Worm (Caenorhabditis elegans): ENCODE results near the gene cnc-5.

The cnc-5 gene

ce11 chrV:1447724-1448123 lies 2.5 kb downstream of the cnc-5 start, which contains the start of gene cnc-3:
cnc-3 (plus strand) TSS chrV:1448004.
- TF ChIP-seq klf-2 (GFP tag; conservative IDR thresholded peaks at IDR 0.05) (no peak), ztf-23 (GFP tag; IDR thresholded peaks at IDR 0.05) (no peak), tab-1 (GFP tag; IDR thresholded peaks at IDR 0.05) (no peak), ref-1 (GFP tag; conservative IDR thresholded peaks at IDR 0.05) (no peak), flt-1 (GFP tag; IDR thresholded peaks at IDR 0.05) (no peak), ztf-29 (GFP tag; IDR thresholded peaks at IDR 0.05) (no peak), cog-1 (tag; optimal IDR thresholded peaks at IDR 0.05) (no peak), med-1 (GFP tag; optimal IDR thresholded peaks at IDR 0.05; ENCODE audit: insufficient read depth) (no peak), T22C8.4 (GFP tag; IDR thresholded peaks at IDR 0.05) (no peak)

DNA sequence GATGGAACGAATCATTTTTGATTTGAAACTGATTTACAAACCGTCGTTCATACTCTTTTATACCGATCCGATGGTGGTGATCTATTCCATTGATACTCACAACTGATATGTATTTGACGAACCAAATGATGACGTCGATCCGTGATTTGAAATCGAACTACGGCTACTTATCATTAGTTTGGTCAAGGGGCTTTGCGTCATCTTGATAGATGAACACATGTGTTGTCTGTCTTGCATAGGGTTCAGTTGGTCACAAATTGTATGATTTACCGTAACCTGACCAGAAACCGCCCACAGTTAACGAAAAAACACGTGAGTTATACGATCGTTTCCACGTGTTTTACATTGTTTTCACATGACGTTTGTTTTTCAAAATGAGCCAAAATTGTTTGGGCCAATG lies 5.0 kb downstream of the cnc-5 start, which contains the start of gene cnc-2:
TSS of gene cnc-2 (minus strand) at position 24 of the 400 bp plus-strand sequence.
- no peak for TF ChIP-seq ztf-23 (GFP tag; IDR thresholded peaks at IDR 0.05)
- TF ChIP-seq cog-1 (tag; optimal IDR thresholded peaks at IDR 0.05), result no peak
- TF ChIP-seq med-1 (GFP tag; optimal IDR thresholded peaks at IDR 0.05; ENCODE audit: insufficient read depth), result no peak
- TF ChIP-seq tab-1 (GFP tag; IDR thresholded peaks at IDR 0.05), result no peak
- no peak for TF ChIP-seq ref-1 (GFP tag; conservative IDR thresholded peaks at IDR 0.05)

- TF ChIP-seq T22C8.4 (GFP tag; IDR thresholded peaks at IDR 0.05) (no peak), ztf-29 (GFP tag; IDR thresholded peaks at IDR 0.05) (no peak), med-1 (GFP tag; optimal IDR thresholded peaks at IDR 0.05; ENCODE audit: insufficient read depth) (no peak), flt-1 (GFP tag; IDR thresholded peaks at IDR 0.05) (no peak), ref-1 (GFP tag; conservative IDR thresholded peaks at IDR 0.05) (no peak), cog-1 (tag; optimal IDR thresholded peaks at IDR 0.05) (no peak), ztf-23 (GFP tag; IDR thresholded peaks at IDR 0.05) (no peak), klf-2 (GFP tag; conservative IDR thresholded peaks at IDR 0.05) (no peak), tab-1 (GFP tag; IDR thresholded peaks at IDR 0.05) (no peak)
Observed at ce11 chrV:1451334-1451733, 6.2 kb downstream of the cnc-5 start, which contains the start of gene srj-23. srj-23 (plus strand) TSS chrV:1451634.

DNA sequence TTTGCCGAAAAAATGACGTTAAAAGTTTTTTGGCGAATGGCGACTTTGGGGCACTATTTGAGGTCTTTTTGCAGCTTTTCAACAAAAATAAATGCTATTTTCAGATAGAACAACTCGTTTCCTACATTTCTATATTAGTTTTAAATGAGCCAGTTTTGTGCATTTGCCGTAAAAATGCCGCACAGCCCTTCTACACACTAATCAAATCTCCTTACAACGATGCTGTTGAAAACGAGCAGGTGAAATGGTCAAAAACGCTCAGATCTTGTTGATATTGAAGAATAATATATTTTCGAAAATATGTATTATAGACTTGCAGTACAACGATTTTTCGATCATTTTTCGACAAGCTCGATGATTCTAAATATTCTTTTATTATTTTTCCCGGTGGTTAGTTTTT lies 9.6 kb downstream of the cnc-5 start, which contains the start of gene chil-14:
TSS of gene chil-14 (plus strand) at position 301 of the 400 bp plus-strand sequence.
- TF ChIP-seq T22C8.4 (GFP tag; IDR thresholded peaks at IDR 0.05) (no peak), klf-2 (GFP tag; conservative IDR thresholded peaks at IDR 0.05) (no peak), ref-1 (GFP tag; conservative IDR thresholded peaks at IDR 0.05) (no peak), ztf-29 (GFP tag; IDR thresholded peaks at IDR 0.05) (no peak), med-1 (GFP tag; optimal IDR thresholded peaks at IDR 0.05; ENCODE audit: insufficient read depth) (no peak), cog-1 (tag; optimal IDR thresholded peaks at IDR 0.05) (no peak), ztf-23 (GFP tag; IDR thresholded peaks at IDR 0.05) (no peak), tab-1 (GFP tag; IDR thresholded peaks at IDR 0.05) (no peak), flt-1 (GFP tag; IDR thresholded peaks at IDR 0.05) (no peak)

ce11 chrV:1455280-1455679 lies 10.1 kb downstream of the cnc-5 start:
- no peak for TF ChIP-seq ref-1 (GFP tag; conservative IDR thresholded peaks at IDR 0.05)
- no peak for TF ChIP-seq med-1 (GFP tag; optimal IDR thresholded peaks at IDR 0.05; ENCODE audit: insufficient read depth)
- no peak for TF ChIP-seq tab-1 (GFP tag; IDR thresholded peaks at IDR 0.05)
- no peak for TF ChIP-seq T22C8.4 (GFP tag; IDR thresholded peaks at IDR 0.05)
- no peak for TF ChIP-seq klf-2 (GFP tag; conservative IDR thresholded peaks at IDR 0.05)
- TF ChIP-seq flt-1 (GFP tag; IDR thresholded peaks at IDR 0.05), result no peak
- no peak for TF ChIP-seq ztf-23 (GFP tag; IDR thresholded peaks at IDR 0.05)
- no peak for TF ChIP-seq ztf-29 (GFP tag; IDR thresholded peaks at IDR 0.05)
- no peak for TF ChIP-seq cog-1 (tag; optimal IDR thresholded peaks at IDR 0.05)

DNA sequence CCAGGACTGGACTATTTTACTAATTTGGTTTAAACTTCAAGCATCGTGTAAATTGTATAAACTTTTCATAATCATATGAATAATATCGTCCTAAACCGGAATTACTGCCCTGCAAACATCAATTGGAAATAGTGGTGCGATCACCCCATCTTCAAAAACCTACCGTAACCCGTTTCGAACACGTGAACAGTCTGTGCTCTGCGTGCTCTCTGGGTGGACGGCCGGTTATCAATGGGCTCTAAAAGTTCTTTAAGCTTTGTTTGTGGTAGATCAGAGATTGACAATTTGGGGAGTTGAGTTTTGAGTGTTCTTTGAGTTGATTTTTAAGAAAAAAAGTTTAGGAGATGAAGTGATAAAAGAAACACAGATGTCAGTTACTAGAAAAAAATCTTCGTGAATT lies 11.4 kb downstream of the cnc-5 start:
- TF ChIP-seq flt-1 (GFP tag; IDR thresholded peaks at IDR 0.05) (no peak), tab-1 (GFP tag; IDR thresholded peaks at IDR 0.05) (no peak), cog-1 (tag; optimal IDR thresholded peaks at IDR 0.05) (no peak), ref-1 (GFP tag; conservative IDR thresholded peaks at IDR 0.05) (no peak), T22C8.4 (GFP tag; IDR thresholded peaks at IDR 0.05) (no peak)

DNA sequence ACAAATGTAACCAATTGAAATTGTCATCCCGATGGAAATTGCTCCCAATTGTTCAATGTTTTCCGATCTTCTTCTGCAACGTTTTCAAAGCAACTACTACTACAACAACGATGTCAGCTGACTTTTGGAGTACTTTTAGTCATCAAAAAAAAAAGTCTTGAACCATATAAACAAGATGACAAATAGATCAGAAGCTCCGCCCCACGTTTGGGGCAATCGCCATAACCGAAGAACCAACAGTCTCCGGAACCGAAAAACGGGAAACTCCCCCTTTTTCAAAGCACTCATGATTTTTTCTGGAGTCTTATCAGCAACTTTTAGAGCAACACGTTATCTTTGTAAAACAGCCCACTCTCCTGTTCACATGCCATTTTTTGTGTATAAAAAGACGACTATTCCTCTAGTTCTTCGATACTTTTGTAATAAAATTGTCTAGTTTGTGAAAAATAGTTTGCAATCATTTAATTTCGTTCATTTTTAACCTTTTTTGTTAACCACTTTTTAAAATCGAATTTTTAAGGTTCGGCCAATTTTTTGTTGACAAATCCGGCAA lies 14.3 kb downstream of the cnc-5 start:
- TF ChIP-seq med-1 (GFP tag; optimal IDR thresholded peaks at IDR 0.05; ENCODE audit: insufficient read depth) (no peak), ztf-23 (GFP tag; IDR thresholded peaks at IDR 0.05) (no peak), cog-1 (tag; optimal IDR thresholded peaks at IDR 0.05) (no peak), tab-1 (GFP tag; IDR thresholded peaks at IDR 0.05) (no peak), T22C8.4 (GFP tag; IDR thresholded peaks at IDR 0.05) (no peak), klf-2 (GFP tag; conservative IDR thresholded peaks at IDR 0.05) (no peak), ref-1 (GFP tag; conservative IDR thresholded peaks at IDR 0.05) (no peak), ztf-29 (GFP tag; IDR thresholded peaks at IDR 0.05) (no peak), flt-1 (GFP tag; IDR thresholded peaks at IDR 0.05) (no peak)

ce11 chrV:1460069-1460468 lies 14.9 kb downstream of the cnc-5 start, which contains the start of gene hacd-1:
hacd-1 (plus strand) TSS chrV:1460369.
- TF ChIP-seq ztf-23 (GFP tag; IDR thresholded peaks at IDR 0.05) (no peak), ztf-29 (GFP tag; IDR thresholded peaks at IDR 0.05) (no peak), klf-2 (GFP tag; conservative IDR thresholded peaks at IDR 0.05) (no peak), med-1 (GFP tag; optimal IDR thresholded peaks at IDR 0.05; ENCODE audit: insufficient read depth) (no peak), cog-1 (tag; optimal IDR thresholded peaks at IDR 0.05) (no peak), flt-1 (GFP tag; IDR thresholded peaks at IDR 0.05) (no peak), ref-1 (GFP tag; conservative IDR thresholded peaks at IDR 0.05) (no peak), tab-1 (GFP tag; IDR thresholded peaks at IDR 0.05) (no peak), T22C8.4 (GFP tag; IDR thresholded peaks at IDR 0.05) (no peak)

ce11 chrV:1464543-1465040 lies 19.4 kb downstream of the cnc-5 start, which contains the start of the genes fpn-1.2 and pqn-54:
fpn-1.2 (minus strand) TSS chrV:1464699.
pqn-54 (plus strand) TSS chrV:1464990.
- no peak for TF ChIP-seq med-1 (GFP tag; optimal IDR thresholded peaks at IDR 0.05; ENCODE audit: insufficient read depth)
- no peak for TF ChIP-seq ztf-23 (GFP tag; IDR thresholded peaks at IDR 0.05)
- TF ChIP-seq cog-1 (tag; optimal IDR thresholded peaks at IDR 0.05), result no peak
- TF ChIP-seq ref-1 (GFP tag; conservative IDR thresholded peaks at IDR 0.05), result no peak
- TF ChIP-seq T22C8.4 (GFP tag; IDR thresholded peaks at IDR 0.05), result no peak
- no peak for TF ChIP-seq tab-1 (GFP tag; IDR thresholded peaks at IDR 0.05)
